Worm (Caenorhabditis elegans) whole organism, mixed stage, embryonic: ENCODE measurements around the gene M05D6.1.

Experiments used
- M03D4.4 ChIP-seq: sonication (generic microtip); optimal IDR thresholded peaks from 2 replicates; lab custom pipeline; 2017; ENCODE audit warnings: mild to moderate bottlenecking, missing genetic modification characterization, missing compliant biosample characterization
- bed-3 ChIP-seq: fragments of 200-800 bp; sonication (Bioruptor generic); optimal IDR thresholded peaks from 3 replicates; lab custom pipeline; 2018; ENCODE audit warnings: mild to moderate bottlenecking, missing genetic modification characterization, moderate library complexity, missing compliant biosample characterization
- blmp-1 ChIP-seq: fragments of 150-350 bp; optimal IDR thresholded peaks from 2 replicates; lab custom pipeline; 2014; ENCODE audit warnings: missing biosample characterization, missing genetic modification characterization
- lin-32 ChIP-seq: fragments of 200-800 bp; sonication (Bioruptor generic); optimal IDR thresholded peaks from 2 replicates; lab custom pipeline; 2018; ENCODE audit warnings: mild to moderate bottlenecking, missing genetic modification characterization, missing compliant biosample characterization
- lsy-2 ChIP-seq: fragments of 150-350 bp; optimal IDR thresholded peaks from 2 replicates; lab custom pipeline; 2014; ENCODE audit warnings: missing biosample characterization, missing genetic modification characterization
- nhr-237 ChIP-seq: fragments of 150-350 bp; optimal IDR thresholded peaks from 2 replicates; lab custom pipeline; 2014; ENCODE audit warnings: missing biosample characterization, missing genetic modification characterization
- sem-2 ChIP-seq: fragments of 200-800 bp; sonication (Bioruptor generic); optimal IDR thresholded peaks from 2 replicates; lab custom pipeline; 2018; ENCODE audit warnings: mild to moderate bottlenecking, missing genetic modification characterization, missing compliant biosample characterization
- unc-39 ChIP-seq: fragments of 150-350 bp; optimal IDR thresholded peaks from 2 replicates; lab custom pipeline; 2014; ENCODE audit warnings: missing biosample characterization, missing genetic modification characterization
- ztf-11 ChIP-seq: fragments of 150-350 bp; optimal IDR thresholded peaks from 2 replicates; lab custom pipeline; 2014; ENCODE audit warnings: missing biosample characterization, missing genetic modification characterization

DNA sequence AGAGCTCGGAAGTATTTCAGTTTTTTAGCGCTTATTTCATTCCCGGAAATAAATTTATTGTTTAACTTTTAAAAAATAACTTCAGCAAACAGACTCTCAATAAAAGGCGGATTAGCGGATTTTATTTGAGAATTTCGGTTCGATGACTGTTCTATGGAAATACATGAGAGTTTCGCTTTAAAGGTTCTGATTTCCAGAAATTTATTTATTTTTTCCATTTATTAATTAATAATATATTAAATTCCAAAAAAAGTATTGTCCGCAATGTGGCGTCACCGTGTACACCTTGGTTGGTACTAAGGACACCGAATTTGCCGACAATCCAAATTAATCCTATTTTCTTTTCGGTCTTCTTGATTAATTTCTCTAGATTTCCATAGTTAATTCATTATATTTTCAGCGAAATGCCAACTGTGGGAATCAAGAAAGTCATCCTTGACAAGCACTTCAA is 10.7 kb downstream of the M05D6.1 start, which contains the start of gene fars-3:
- TF ChIP-seq nhr-237 (tag; lab: Kevin White, UChicago) (no peak), ztf-11 (no peak), blmp-1 (tag; lab: Kevin White, UChicago) (no peak), lsy-2 (peak; percentile 24), unc-39 (tag; lab: Kevin White, UChicago) (no peak), sem-2 (GFP tag; lab: Kevin White, UChicago) (no peak), M03D4.4 (tag; lab: Kevin White, UChicago) (no peak), bed-3 (GFP tag; lab: Kevin White, UChicago) (no peak), lin-32 (GFP tag; lab: Kevin White, UChicago) (no peak)
